Fruit fly (Drosophila melanogaster): ENCODE measurements around the gene CG12236.

Gene CG12236

dm6 chrX:5924378-5924777 is 16.4 kb downstream of the CG12236 start (continued):
- TF ChIP-seq bsh (GFP tag; optimal IDR thresholded peaks at IDR 0.05) (peak; percentile 60 to 82), CG43689 (GFP tag; IDR thresholded peaks at IDR 0.05) (no peak), vnd (GFP tag; IDR thresholded peaks at IDR 0.05; ENCODE audit: partially characterized antibody) (no peak), fu2 (GFP tag; optimal IDR thresholded peaks at IDR 0.05) (no peak), MTF-1 (GFP tag; optimal IDR thresholded peaks at IDR 0.05; ENCODE audit: borderline replicate concordance) (no peak), crol (GFP tag; IDR thresholded peaks at IDR 0.05) (no peak), HmgZ (tag; optimal IDR thresholded peaks at IDR 0.05) (no peak), gce (GFP tag; IDR thresholded peaks at IDR 0.05) (0 out of 3 replicates have a peak, but pooled peaks have one; percentile 25), Poxn (GFP tag; IDR thresholded peaks at IDR 0.05) (no peak), pros (GFP tag; optimal IDR thresholded peaks at IDR 0.05) (no peak), CG7928 (GFP tag; optimal IDR thresholded peaks at IDR 0.05) (no peak), lmd (GFP tag; IDR thresholded peaks at IDR 0.05) (peak; percentile 38), cg (GFP tag; optimal IDR thresholded peaks at IDR 0.05) (no peak), C15 (GFP tag; IDR thresholded peaks at IDR 0.05) (no peak), CG10959 (GFP tag; IDR thresholded peaks at IDR 0.05) (0 out of 2 replicates have a peak, but pooled peaks have one; percentile 12), Neu2 (GFP tag; optimal IDR thresholded peaks at IDR 0.05; ENCODE audit: borderline replicate concordance) (no peak), CG32532 (GFP tag; IDR thresholded peaks at IDR 0.05) (no peak), Dip3 (GFP tag; optimal IDR thresholded peaks at IDR 0.05) (no peak), sna (GFP tag; IDR thresholded peaks at IDR 0.05; ENCODE audit: partially characterized antibody) (no peak), sr (GFP tag; IDR thresholded peaks at IDR 0.05) (no peak), CG5245 (GFP tag; optimal IDR thresholded peaks at IDR 0.05) (no peak), nerfin-1 (tag; optimal IDR thresholded peaks at IDR 0.05) (no peak), pita (GFP tag; optimal IDR thresholded peaks at IDR 0.05) (no peak), usp (GFP tag; optimal IDR thresholded peaks at IDR 0.05) (no peak), ewg (GFP tag; optimal IDR thresholded peaks at IDR 0.05) (no peak), so (GFP tag; IDR thresholded peaks at IDR 0.05) (no peak), CG7556 (GFP tag; optimal IDR thresholded peaks at IDR 0.05) (peak; percentile 42), Xbp1 (GFP tag; optimal IDR thresholded peaks at IDR 0.05) (no peak), HLH3B (GFP tag; IDR thresholded peaks at IDR 0.05) (no peak), D19A (tag; optimal IDR thresholded peaks at IDR 0.05) (no peak), dan (GFP tag; IDR thresholded peaks at IDR 0.05) (no peak), chif (GFP tag; optimal IDR thresholded peaks at IDR 0.05) (no peak), Sox100B (GFP tag; optimal IDR thresholded peaks at IDR 0.05) (peak; percentile 26), CG1024 (GFP tag; IDR thresholded peaks at IDR 0.05) (no peak), CG12104 (GFP tag; optimal IDR thresholded peaks at IDR 0.05) (peak; percentile 12), CG2202 (tag; optimal IDR thresholded peaks at IDR 0.05) (no peak), Hr78 (GFP tag; optimal IDR thresholded peaks at IDR 0.05) (no peak), eyg (GFP tag; optimal IDR thresholded peaks at IDR 0.05) (no peak), grau (tag; optimal IDR thresholded peaks at IDR 0.05) (peak; percentile 44), Bteb2 (GFP tag; optimal IDR thresholded peaks at IDR 0.05) (no peak), Camta (GFP tag; optimal IDR thresholded peaks at IDR 0.05) (no peak), pfk (GFP tag; optimal IDR thresholded peaks at IDR 0.05) (no peak), CG1233 (GFP tag; optimal IDR thresholded peaks at IDR 0.05) (no peak), Atf6 (GFP tag; IDR thresholded peaks at IDR 0.05) (no peak), ind (GFP tag; optimal IDR thresholded peaks at IDR 0.05) (peak; percentile 18), CG2678 (tag; optimal IDR thresholded peaks at IDR 0.05) (peak; percentile 50), sisA (GFP tag; IDR thresholded peaks at IDR 0.05) (0 out of 2 replicates have a peak, but pooled peaks have one; percentile 28), Scr (GFP tag; IDR thresholded peaks at IDR 0.05; ENCODE audit: partially characterized antibody) (no peak), kni (GFP tag; optimal IDR thresholded peaks at IDR 0.05) (no peak), hth (optimal IDR thresholded peaks at IDR 0.05) (no peak), exex (tag; optimal IDR thresholded peaks at IDR 0.05) (no peak), toy (GFP tag; IDR thresholded peaks at IDR 0.05) (no peak)

Measured in whole organism, embryonic.